Worm (Caenorhabditis elegans) whole organism, young adult: ENCODE data around the gene T07A9.14.

ENCODE experiments used
- B0035.1 ChIP-seq: sonication (generic microtip); optimal IDR thresholded peaks from 2 replicates; lab custom pipeline; 2016; ENCODE audit warnings: missing genetic modification characterization, mild to moderate bottlenecking, missing compliant biosample characterization, missing genotype, missing genetic modification reagents
- C17E4.6 ChIP-seq: fragments of 200-800 bp; sonication (Bioruptor generic); IDR thresholded peaks from 2 replicates; pipeline ENCODE4 v1.3.6; 2022; ENCODE audit warnings: missing genetic modification reagents, missing genetic modification characterization, missing compliant biosample characterization
- D2030.7 ChIP-seq: fragments of 200-800 bp; sonication (Bioruptor generic); IDR thresholded peaks from 2 replicates; pipeline ENCODE4 v1.3.6; 2022; ENCODE audit warnings: missing genetic modification reagents, missing genetic modification characterization, missing compliant biosample characterization
- F37B4.10 ChIP-seq: fragments of 200-800 bp; sonication (Bioruptor generic); IDR thresholded peaks from 2 replicates; pipeline ENCODE4 v1.3.6; 2022; ENCODE audit warnings: missing genetic modification characterization, missing compliant biosample characterization
- F39B2.1 ChIP-seq: fragments of 200-800 bp; sonication (Bioruptor generic); IDR thresholded peaks from 2 replicates; pipeline ENCODE4 v1.3.6; 2022; ENCODE audit warnings: missing genetic modification reagents, missing genetic modification characterization, missing compliant biosample characterization
- F55B11.4 ChIP-seq: sonication (generic microtip); optimal IDR thresholded peaks from 2 replicates; lab custom pipeline; 2016; ENCODE audit warnings: missing compliant biosample characterization, missing genetic modification characterization, borderline replicate concordance; ENCODE audit not compliant: insufficient read depth
- K11D2.4 ChIP-seq: fragments of 200-800 bp; sonication (Bioruptor generic); IDR thresholded peaks from 2 replicates; pipeline ENCODE4 v1.3.6; 2022; ENCODE audit warnings: missing genetic modification reagents, missing genetic modification characterization, missing compliant biosample characterization
- Y53F4B.3 ChIP-seq: fragments of 200-800 bp; sonication (Bioruptor generic); IDR thresholded peaks from 2 replicates; pipeline ENCODE4 v1.3.6; 2022; ENCODE audit warnings: missing genetic modification reagents, missing genetic modification characterization, missing compliant biosample characterization
- Y53G8AR.9 ChIP-seq: fragments of 200-800 bp; sonication (Bioruptor generic); conservative IDR thresholded peaks from 2 replicates; pipeline ENCODE4 v1.3.6; 2022; ENCODE audit warnings: missing genetic modification reagents, missing genetic modification characterization, missing compliant biosample characterization
- Y56A3A.18 ChIP-seq: fragments of 200-800 bp; sonication (Bioruptor generic); IDR thresholded peaks from 2 replicates; pipeline ENCODE4 v1.3.6; 2022; ENCODE audit warnings: missing genetic modification reagents, missing genetic modification characterization, missing compliant biosample characterization
- Y95B8A.8 ChIP-seq: fragments of 200-800 bp; sonication (Bioruptor generic); IDR thresholded peaks from 2 replicates; pipeline ENCODE4 v1.3.6; 2022; ENCODE audit warnings: missing genetic modification reagents, missing genetic modification characterization, missing compliant biosample characterization
- akir-1 ChIP-seq: fragments of 200-800 bp; sonication (Bioruptor generic); optimal IDR thresholded peaks from 2 replicates; lab custom pipeline; 2018; ENCODE audit warnings: mild to moderate bottlenecking, missing genetic modification characterization, moderate library complexity, missing compliant biosample characterization
- ama-1 ChIP-seq, 3 experiments: fragments of 150-350 bp in 1 of 3; sonication (generic microtip) in 2 of 3; optimal IDR thresholded peaks; 2 replicates each; lab custom pipeline; 2014 to 2018; ENCODE audit warnings: missing biosample characterization in 2 of 3, missing genetic modification characterization in 2 of 3, missing genetic modification reagents in 2 of 3
- aptf-3 ChIP-seq: fragments of 200-800 bp; sonication (Bioruptor generic); IDR thresholded peaks from 2 replicates; pipeline ENCODE4 v1.3.6; 2022; ENCODE audit warnings: missing genetic modification characterization, missing compliant biosample characterization
- atf-7 ChIP-seq: sonication (generic microtip); optimal IDR thresholded peaks from 2 replicates; lab custom pipeline; 2017; ENCODE audit warnings: mild to moderate bottlenecking, missing genetic modification characterization, missing compliant biosample characterization
- athp-1 ChIP-seq: sonication (generic microtip); optimal IDR thresholded peaks from 2 replicates; lab custom pipeline; 2017; ENCODE audit warnings: mild to moderate bottlenecking, missing genetic modification characterization, missing compliant biosample characterization
- attf-6 ChIP-seq: fragments of 200-800 bp; sonication (Bioruptor generic); IDR thresholded peaks from 2 replicates; pipeline ENCODE4 v1.3.6; 2022; ENCODE audit warnings: missing genetic modification reagents, missing genetic modification characterization, missing compliant biosample characterization
- ccch-3 ChIP-seq: fragments of 200-800 bp; sonication (Bioruptor generic); optimal IDR thresholded peaks from 2 replicates; lab custom pipeline; 2018; ENCODE audit warnings: mild to moderate bottlenecking, missing genetic modification characterization, missing compliant biosample characterization
- ceh-100 ChIP-seq: fragments of 200-800 bp; sonication (Bioruptor generic); IDR thresholded peaks from 2 replicates; pipeline ENCODE4 v1.3.6; 2022; ENCODE audit warnings: missing genetic modification reagents, missing genetic modification characterization, missing compliant biosample characterization
- ceh-79 ChIP-seq: sonication (generic microtip); optimal IDR thresholded peaks from 2 replicates; lab custom pipeline; 2017; ENCODE audit warnings: mild to moderate bottlenecking, missing genetic modification characterization, missing compliant biosample characterization
- ceh-91 ChIP-seq: fragments of 200-800 bp; sonication (Bioruptor generic); IDR thresholded peaks from 2 replicates; pipeline ENCODE4 v1.3.6; 2022; ENCODE audit warnings: missing genetic modification reagents, missing genetic modification characterization, missing compliant biosample characterization
- die-1 ChIP-seq: sonication (generic microtip); optimal IDR thresholded peaks from 2 replicates; lab custom pipeline; 2016; ENCODE audit warnings: missing genotype, mild to moderate bottlenecking, missing genetic modification characterization, missing compliant biosample characterization
- dox-1 ChIP-seq: fragments of 200-800 bp; sonication (Bioruptor generic); IDR thresholded peaks from 2 replicates; pipeline ENCODE4 v1.3.6; 2022; ENCODE audit warnings: missing genetic modification reagents, missing genetic modification characterization, missing compliant biosample characterization
- efl-1 ChIP-seq: fragments of 150-350 bp; optimal IDR thresholded peaks from 2 replicates; lab custom pipeline; 2014; ENCODE audit warnings: missing biosample characterization, missing genetic modification reagents, missing genetic modification characterization
- egl-44 ChIP-seq: fragments of 200-800 bp; sonication (Bioruptor generic); IDR thresholded peaks from 2 replicates; pipeline ENCODE4 v1.3.6; 2022; ENCODE audit warnings: missing genetic modification reagents, missing genetic modification characterization, missing compliant biosample characterization
- fkh-3 ChIP-seq: sonication (generic microtip); optimal IDR thresholded peaks from 2 replicates; lab custom pipeline; 2016; ENCODE audit warnings: mild to moderate bottlenecking, missing genetic modification characterization, missing compliant biosample characterization
- gei-17 ChIP-seq: fragments of 200-800 bp; sonication (Bioruptor generic); optimal IDR thresholded peaks from 2 replicates; lab custom pipeline; 2018; ENCODE audit warnings: mild to moderate bottlenecking, missing genetic modification characterization, missing compliant biosample characterization
- lin-26 ChIP-seq: fragments of 200-800 bp; sonication (Bioruptor generic); IDR thresholded peaks from 2 replicates; pipeline ENCODE4 v1.3.6; 2022; ENCODE audit warnings: missing genetic modification reagents, missing genetic modification characterization, missing compliant biosample characterization
- lin-35 ChIP-seq, 3 experiments: fragments of 150-350 bp in 2 of 3; sonication (generic microtip) in 1 of 3; optimal IDR thresholded peaks; 2 replicates each; lab custom pipeline; 2014 to 2018; ENCODE audit warnings: missing biosample characterization in 3 of 3, missing genetic modification characterization in 3 of 3, missing genetic modification reagents in 3 of 3
- lin-54 ChIP-seq: fragments of 200-800 bp; sonication (Bioruptor generic); optimal IDR thresholded peaks from 2 replicates; lab custom pipeline; 2018; ENCODE audit warnings: mild to moderate bottlenecking, missing genetic modification characterization, missing compliant biosample characterization
- madf-3 ChIP-seq: fragments of 200-800 bp; sonication (Bioruptor generic); IDR thresholded peaks from 2 replicates; pipeline ENCODE4 v1.3.6; 2022; ENCODE audit warnings: missing genetic modification reagents, missing genetic modification characterization, missing compliant biosample characterization
- madf-6 ChIP-seq: fragments of 200-800 bp; sonication (Bioruptor generic); IDR thresholded peaks from 2 replicates; pipeline ENCODE4 v1.3.6; 2022; ENCODE audit warnings: missing genetic modification reagents, missing genetic modification characterization, missing compliant biosample characterization
- madf-8 ChIP-seq: fragments of 200-800 bp; sonication (Bioruptor generic); conservative IDR thresholded peaks from 2 replicates; pipeline ENCODE4 v1.3.6; 2022; ENCODE audit warnings: missing genetic modification reagents, missing genetic modification characterization, missing compliant biosample characterization
- rec-8 ChIP-seq, 2 experiments: sonication (generic microtip); optimal IDR thresholded peaks; 2 replicates each; lab custom pipeline; 2016; ENCODE audit warnings: mild to moderate bottlenecking in 2 of 2, missing genetic modification characterization in 2 of 2, missing genetic modification reagents in 2 of 2, missing genotype in 2 of 2, missing biosample characterization in 1 of 2, missing compliant biosample characterization in 1 of 2, moderate library complexity in 1 of 2
- repo-1 ChIP-seq: sonication (generic microtip); optimal IDR thresholded peaks from 2 replicates; lab custom pipeline; 2017; ENCODE audit warnings: mild to moderate bottlenecking, missing genetic modification characterization, missing compliant biosample characterization
- tbx-9 ChIP-seq: sonication (generic microtip); optimal IDR thresholded peaks from 2 replicates; lab custom pipeline; 2016; ENCODE audit warnings: borderline replicate concordance, missing genetic modification characterization, inconsistent platforms, missing compliant biosample characterization
- tlf-1 ChIP-seq: fragments of 200-800 bp; sonication (Bioruptor generic); optimal IDR thresholded peaks from 2 replicates; lab custom pipeline; 2018; ENCODE audit warnings: mild to moderate bottlenecking, missing genetic modification characterization, missing compliant biosample characterization
- ztf-25 ChIP-seq: fragments of 200-800 bp; sonication (Bioruptor generic); IDR thresholded peaks from 2 replicates; pipeline ENCODE4 v1.3.6; 2022; ENCODE audit warnings: missing genetic modification reagents, missing genetic modification characterization, missing compliant biosample characterization
- ztf-28 ChIP-seq: fragments of 200-800 bp; sonication (Bioruptor generic); IDR thresholded peaks from 2 replicates; pipeline ENCODE4 v1.3.6; 2022; ENCODE audit warnings: missing genetic modification reagents, missing genetic modification characterization, missing compliant biosample characterization

T07A9.14 gene

DNA sequence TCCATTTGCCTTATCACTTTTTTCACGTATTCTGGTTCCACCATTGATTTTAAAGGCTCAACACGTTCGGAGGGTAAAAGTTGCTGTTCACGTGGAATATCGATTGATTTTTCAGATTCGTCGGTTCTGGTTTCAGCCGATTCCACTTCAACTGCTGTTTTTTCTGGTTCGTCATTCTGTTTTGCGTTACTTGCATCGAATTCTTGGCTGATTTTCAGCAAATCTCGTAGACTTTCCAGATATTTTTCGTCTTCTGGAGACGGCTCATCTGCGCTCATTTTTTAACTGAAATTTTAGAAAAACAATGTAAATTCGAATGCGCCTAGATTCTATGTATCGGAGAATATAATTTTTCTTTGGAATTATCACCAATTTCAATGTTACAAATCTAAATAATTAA is 33.2 kb downstream of the T07A9.14 start, which contains the start of gene eri-1 (continued):
- no peak for TF ChIP-seq egl-44 (GFP tag; lab: Robert Waterston, UW)
- TF ChIP-seq lin-35 (GFP tag; optimal IDR thresholded peaks at IDR 0.05; lab: Kevin White, UChicago) = no peak
- peak; percentile 57 for TF ChIP-seq athp-1 (tag; lab: Kevin White, UChicago)
- peak; percentile 37; the same call in 1 of the 2 replicates for TF ChIP-seq Y53G8AR.9 (GFP tag; lab: Robert Waterston, UW)
- no peak for TF ChIP-seq gei-17
- peak; percentile 42 for TF ChIP-seq tbx-9
- no peak for TF ChIP-seq tlf-1
- TF ChIP-seq madf-3 (GFP tag; lab: Robert Waterston, UW) = peak; percentile 77; the same call in 1 of the 2 replicates
- no peak for TF ChIP-seq akir-1
- no peak for TF ChIP-seq ama-1 (optimal IDR thresholded peaks at IDR 0.05; lab: Kevin White, UChicago)
- TF ChIP-seq ama-1 (GFP tag; optimal IDR thresholded peaks at IDR 0.05; lab: Kevin White, UChicago) = peak in 1 of 2 experiments; percentile 36
- TF ChIP-seq Y95B8A.8 = no peak
- no peak for TF ChIP-seq F55B11.4
- TF ChIP-seq attf-6 (GFP tag; lab: Robert Waterston, UW) = 0 out of 2 replicates have a peak, but pooled peaks have one; percentile 32
- 0 out of 2 replicates have a peak, but pooled peaks have one; percentile 52 for TF ChIP-seq F39B2.1
- no peak for TF ChIP-seq F37B4.10 (GFP tag; lab: Robert Waterston, UW)
- TF ChIP-seq ztf-25 (GFP tag; lab: Robert Waterston, UW) = no peak
- no peak for TF ChIP-seq C17E4.6 (GFP tag; lab: Robert Waterston, UW)
- TF ChIP-seq die-1 (tag; lab: Kevin White, UChicago) = no peak
- no peak for TF ChIP-seq madf-8 (GFP tag; lab: Robert Waterston, UW)
- TF ChIP-seq K11D2.4 (GFP tag; lab: Robert Waterston, UW) = no peak
- TF ChIP-seq B0035.1 = no peak
- TF ChIP-seq aptf-3 (GFP tag; lab: Robert Waterston, UW) = no peak
- TF ChIP-seq ccch-3 (GFP tag; lab: Kevin White, UChicago) = no peak
- no peak for TF ChIP-seq efl-1 (GFP tag; lab: Kevin White, UChicago)
- TF ChIP-seq Y53F4B.3 = no peak
- no peak for TF ChIP-seq rec-8 (tag; optimal IDR thresholded peaks at IDR 0.05; lab: Kevin White, UChicago)
- TF ChIP-seq fkh-3 (tag; lab: Kevin White, UChicago) = no peak
- TF ChIP-seq dox-1 (GFP tag; lab: Robert Waterston, UW) = peak; percentile 47; the same call in 1 of the 2 replicates
- TF ChIP-seq ceh-100 (GFP tag; lab: Robert Waterston, UW) = no peak
- no peak for TF ChIP-seq lin-54 (GFP tag; lab: Kevin White, UChicago)
- TF ChIP-seq atf-7 = peak; percentile 28
- no peak for TF ChIP-seq ztf-28 (GFP tag; lab: Robert Waterston, UW)
- 0 out of 2 replicates have a peak, but pooled peaks have one; percentile 32 for TF ChIP-seq D2030.7 (GFP tag; lab: Robert Waterston, UW)
- TF ChIP-seq repo-1 = no peak

DNA sequence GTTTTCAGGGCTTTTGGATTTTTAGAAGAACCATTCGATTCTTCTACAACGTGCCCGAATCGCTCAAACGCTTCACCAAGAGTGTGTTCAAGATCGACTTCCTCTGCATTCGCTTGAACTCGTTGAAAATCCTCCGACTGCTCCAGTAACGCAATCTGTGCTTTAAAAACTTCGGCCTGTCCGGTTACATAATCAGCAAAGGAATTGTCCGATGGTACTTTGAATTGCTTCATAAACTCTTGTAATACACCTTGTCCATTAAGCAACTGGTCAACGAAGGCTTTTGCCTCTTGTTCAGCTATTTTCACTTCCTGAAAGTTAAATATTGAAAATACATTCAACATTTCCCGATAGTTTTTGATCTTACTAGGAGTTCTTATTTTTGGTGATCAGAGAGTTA is 34.2 kb downstream of the T07A9.14 start:
- TF ChIP-seq madf-6 (GFP tag; lab: Robert Waterston, UW) (peak; percentile 38; the same call in 1 of the 2 replicates), madf-3 (GFP tag; lab: Robert Waterston, UW) (0 out of 2 replicates have a peak, but pooled peaks have one; percentile 62), Y56A3A.18 (GFP tag; lab: Robert Waterston, UW) (0 out of 2 replicates have a peak, but pooled peaks have one; percentile 24), ceh-91 (no peak)

DNA sequence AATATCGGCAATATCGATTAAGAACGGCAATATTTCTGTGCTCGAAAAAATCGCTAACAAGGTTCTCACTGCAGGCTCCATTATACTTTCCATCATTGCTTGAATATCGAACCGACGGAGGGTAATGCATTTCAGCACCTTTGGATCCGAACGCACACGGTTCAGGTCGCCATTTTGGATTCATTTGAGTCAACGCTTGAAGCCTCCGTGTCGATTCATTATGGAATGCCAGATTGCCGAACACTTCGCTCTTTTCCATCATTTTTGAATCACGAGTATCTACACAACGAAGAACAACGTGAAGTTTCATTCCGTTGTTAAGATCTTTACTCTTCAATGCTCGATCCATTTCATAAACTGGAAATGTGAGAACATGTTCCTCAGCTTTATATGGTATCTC is 35.6 kb downstream of the T07A9.14 start:
- 0 out of 2 replicates have a peak, but pooled peaks have one; percentile 35 for TF ChIP-seq lin-26 (GFP tag; lab: Robert Waterston, UW)
- no peak for TF ChIP-seq ceh-79
- TF ChIP-seq, all 124 proteins: peak for 1
